Worm (Caenorhabditis elegans) whole organism, L4 larva: ENCODE data around the gene htp-2.

Experiments used
- T26A8.4 ChIP-seq: fragments of 200-800 bp; sonication (Bioruptor generic); IDR thresholded peaks from 2 replicates; pipeline ENCODE4 v1.3.6; 2022; ENCODE audit warnings: missing genetic modification characterization, missing compliant biosample characterization
- aly-2 ChIP-seq: sonication (generic microtip); optimal IDR thresholded peaks from 2 replicates; lab custom pipeline; 2018; ENCODE audit warnings: missing biosample characterization, missing genetic modification characterization
- ceh-82 ChIP-seq: sonication (generic microtip); optimal IDR thresholded peaks from 2 replicates; lab custom pipeline; 2017; ENCODE audit warnings: missing biosample characterization, missing genetic modification characterization
- ces-1 ChIP-seq: fragments of 150-350 bp; sonication (generic microtip); optimal IDR thresholded peaks from 4 replicates; lab custom pipeline; 2014; ENCODE audit warnings: missing biosample characterization, missing genetic modification reagents, missing genetic modification characterization
- pqm-1 ChIP-seq: sonication (generic microtip); optimal IDR thresholded peaks from 2 replicates; lab custom pipeline; 2017; ENCODE audit warnings: missing biosample characterization, missing genetic modification characterization
- spr-3 ChIP-seq: fragments of 200-800 bp; sonication (Bioruptor generic); optimal IDR thresholded peaks from 2 replicates; lab custom pipeline; 2018; ENCODE audit warnings: mild to moderate bottlenecking, missing genetic modification characterization, missing compliant biosample characterization
- tra-1 ChIP-seq: fragments of 200-800 bp; sonication (Bioruptor generic); IDR thresholded peaks from 2 replicates; pipeline ENCODE4 v1.3.6; 2022; ENCODE audit warnings: missing genetic modification reagents, missing genetic modification characterization, missing compliant biosample characterization
- unc-39 ChIP-seq: sonication (generic microtip); optimal IDR thresholded peaks from 2 replicates; lab custom pipeline; 2017; ENCODE audit warnings: missing biosample characterization, missing genetic modification characterization
- unc-62 ChIP-seq, 3 experiments: fragments of 150-350 bp in 1 of 3; sonication (generic microtip); optimal IDR thresholded peaks in 2 of 3; peaks in 1 of 3; 1 replicate in 1 of 3; 2 replicates in 2 of 3; lab custom pipeline; 2014 to 2017; ENCODE audit warnings: missing biosample characterization in 3 of 3, missing genetic modification characterization in 3 of 3, missing genetic modification reagents in 3 of 3, missing genotype in 1 of 3

- no peak for TF ChIP-seq unc-39 (tag; lab: Kevin White, UChicago)
- TF ChIP-seq T26A8.4: no peak
- TF ChIP-seq pqm-1 (tag; lab: Kevin White, UChicago): no peak
- no peak for TF ChIP-seq ces-1 (GFP tag; lab: Kevin White, UChicago)
- no peak for TF ChIP-seq unc-62 (GFP tag; optimal IDR thresholded peaks at IDR 0.05 in 1 of 2; lab: Kevin White, UChicago)
- no peak for TF ChIP-seq unc-62 (tag; optimal IDR thresholded peaks at IDR 0.05; lab: Kevin White, UChicago)
- no peak for TF ChIP-seq ceh-82 (tag; lab: Kevin White, UChicago)
- TF ChIP-seq aly-2: no peak
- no peak for TF ChIP-seq tra-1 (GFP tag; lab: Robert Waterston, UW)
- no peak for TF ChIP-seq spr-3 (GFP tag; lab: Kevin White, UChicago)
Observed at ce11 chrIV:6464005-6464404, 44.7 kb downstream of the htp-2 start, which contains the start of gene acr-25.
